Worm (Caenorhabditis elegans) whole organism, young adult: ENCODE results near the gene ttr-22.

Experiments used
- F52B5.7 ChIP-seq: sonication (generic microtip); optimal IDR thresholded peaks from 2 replicates; lab custom pipeline; 2016; ENCODE audit warnings: mild to moderate bottlenecking, missing genetic modification characterization, missing compliant biosample characterization
- K11D2.4 ChIP-seq: fragments of 200-800 bp; sonication (Bioruptor generic); IDR thresholded peaks from 2 replicates; pipeline ENCODE4 v1.3.6; 2022; ENCODE audit warnings: missing genetic modification reagents, missing genetic modification characterization, missing compliant biosample characterization
- T07F8.4 ChIP-seq: sonication (generic microtip); optimal IDR thresholded peaks from 2 replicates; lab custom pipeline; 2016; ENCODE audit warnings: mild to moderate bottlenecking, missing genetic modification characterization, moderate library complexity, missing compliant biosample characterization
- Y53G8AR.9 ChIP-seq: fragments of 200-800 bp; sonication (Bioruptor generic); conservative IDR thresholded peaks from 2 replicates; pipeline ENCODE4 v1.3.6; 2022; ENCODE audit warnings: missing genetic modification reagents, missing genetic modification characterization, missing compliant biosample characterization
- ceh-27 ChIP-seq: fragments of 200-800 bp; sonication (Bioruptor generic); optimal IDR thresholded peaks from 2 replicates; lab custom pipeline; 2018; ENCODE audit warnings: mild to moderate bottlenecking, missing genetic modification characterization, moderate library complexity, missing compliant biosample characterization
- die-1 ChIP-seq: sonication (generic microtip); optimal IDR thresholded peaks from 2 replicates; lab custom pipeline; 2016; ENCODE audit warnings: missing genotype, mild to moderate bottlenecking, missing genetic modification characterization, missing compliant biosample characterization
- lag-1 ChIP-seq: fragments of 200-800 bp; sonication (Bioruptor generic); IDR thresholded peaks from 2 replicates; pipeline ENCODE4 v1.3.6; 2022; ENCODE audit warnings: missing genetic modification reagents, missing genetic modification characterization, missing compliant biosample characterization
- let-526 ChIP-seq: fragments of 200-800 bp; sonication (Bioruptor generic); IDR thresholded peaks from 2 replicates; pipeline ENCODE4 v1.3.6; 2022; ENCODE audit warnings: missing genetic modification reagents, missing genetic modification characterization, missing compliant biosample characterization
- lin-35 ChIP-seq, 3 experiments: fragments of 150-350 bp in 2 of 3; sonication (generic microtip) in 1 of 3; optimal IDR thresholded peaks; 2 replicates each; lab custom pipeline; 2014 to 2018; ENCODE audit warnings: missing biosample characterization in 3 of 3, missing genetic modification characterization in 3 of 3, missing genetic modification reagents in 3 of 3
- lin-40 ChIP-seq: sonication (generic microtip); optimal IDR thresholded peaks from 2 replicates; lab custom pipeline; 2016; ENCODE audit warnings: missing genetic modification characterization, mild to moderate bottlenecking, missing compliant biosample characterization, missing genotype, missing genetic modification reagents
- nhr-120 ChIP-seq: fragments of 200-800 bp; sonication (Bioruptor generic); IDR thresholded peaks from 2 replicates; pipeline ENCODE4 v1.3.6; 2022; ENCODE audit warnings: missing genetic modification characterization, missing compliant biosample characterization
- nhr-80 ChIP-seq: sonication (generic microtip); optimal IDR thresholded peaks from 2 replicates; lab custom pipeline; 2016; ENCODE audit warnings: missing genetic modification characterization, missing compliant biosample characterization
- pha-4 ChIP-seq: fragments of 150-350 bp; sonication (generic microtip); optimal IDR thresholded peaks from 2 replicates; lab custom pipeline; 2014; ENCODE audit warnings: missing biosample characterization, missing genetic modification reagents, missing genetic modification characterization
- rec-8 ChIP-seq, 2 experiments: sonication (generic microtip); optimal IDR thresholded peaks; 2 replicates each; lab custom pipeline; 2016; ENCODE audit warnings: mild to moderate bottlenecking in 2 of 2, missing genetic modification characterization in 2 of 2, missing genetic modification reagents in 2 of 2, missing genotype in 2 of 2, missing biosample characterization in 1 of 2, missing compliant biosample characterization in 1 of 2, moderate library complexity in 1 of 2

ce11 chrV:12287667-12288066, 46.4 kb downstream of the ttr-22 start:
- TF ChIP-seq nhr-80 (tag; lab: Kevin White, UChicago): no peak
- no peak for TF ChIP-seq lin-40
- no peak for TF ChIP-seq ceh-27 (GFP tag; lab: Kevin White, UChicago)
- no peak for TF ChIP-seq nhr-120 (GFP tag; lab: Robert Waterston, UW)
- TF ChIP-seq die-1 (tag; lab: Kevin White, UChicago): no peak
- no peak for TF ChIP-seq F52B5.7 (tag; lab: Kevin White, UChicago)
- TF ChIP-seq K11D2.4 (GFP tag; lab: Robert Waterston, UW): no peak
- no peak for TF ChIP-seq lin-35 (GFP tag; optimal IDR thresholded peaks at IDR 0.05; lab: Kevin White, UChicago)
- TF ChIP-seq lag-1 (GFP tag; lab: Robert Waterston, UW): no peak
- TF ChIP-seq pha-4 (tag; lab: Kevin White, UChicago): no peak
- no peak for TF ChIP-seq rec-8 (tag; optimal IDR thresholded peaks at IDR 0.05; lab: Kevin White, UChicago)
- no peak for TF ChIP-seq let-526 (GFP tag; lab: Robert Waterston, UW)
- no peak for TF ChIP-seq T07F8.4
- no peak for TF ChIP-seq Y53G8AR.9 (GFP tag; lab: Robert Waterston, UW)
